Fruit fly (Drosophila melanogaster) whole organism, embryonic: ENCODE measurements around the gene CG33172.

Experiments used
- Adf1 ChIP-seq: fragments of 200-800 bp; sonication (Bioruptor generic); IDR thresholded peaks from 2 replicates; pipeline ENCODE4 v1.3.6; 2022; ENCODE audit warnings: missing biosample characterization, missing genetic modification characterization
- CG1024 ChIP-seq: fragments of 200-800 bp; sonication (Bioruptor generic); IDR thresholded peaks from 2 replicates; pipeline ENCODE4 v1.3.6; 2022; ENCODE audit warnings: missing biosample characterization, missing genetic modification characterization
- CG11085 ChIP-seq: fragments of 200-800 bp; sonication (Bioruptor generic); IDR thresholded peaks from 2 replicates; pipeline ENCODE4 v1.3.6; 2022; ENCODE audit warnings: missing biosample characterization, missing genetic modification characterization
- CG11504 ChIP-seq: fragments of 200-800 bp; sonication (Bioruptor generic); optimal IDR thresholded peaks from 3 replicates; lab custom pipeline; 2019; ENCODE audit warnings: missing biosample characterization, mild to moderate bottlenecking, missing genetic modification characterization, moderate library complexity
- CG13296 ChIP-seq: fragments of 200-800 bp; sonication (Bioruptor generic); optimal IDR thresholded peaks from 3 replicates; lab custom pipeline; 2018; ENCODE audit warnings: missing biosample characterization, mild to moderate bottlenecking, missing genetic modification characterization
- CG14667 ChIP-seq: fragments of 200-800 bp; sonication (Bioruptor generic); IDR thresholded peaks from 2 replicates; pipeline ENCODE4 v1.3.6; 2022; ENCODE audit warnings: missing biosample characterization, missing genetic modification characterization
- CG15073 ChIP-seq: fragments of 200-800 bp; sonication (Bioruptor generic); optimal IDR thresholded peaks from 2 replicates; lab custom pipeline; 2016; ENCODE audit warnings: missing biosample characterization, missing genetic modification characterization
- CG17385 ChIP-seq: fragments of 200-800 bp; sonication (Bioruptor generic); optimal IDR thresholded peaks from 3 replicates; lab custom pipeline; 2018; ENCODE audit warnings: missing biosample characterization, mild to moderate bottlenecking, missing genetic modification characterization
- CG2889 ChIP-seq: fragments of 200-800 bp; sonication (Bioruptor generic); IDR thresholded peaks from 3 replicates; pipeline ENCODE4 v1.3.6; 2022; ENCODE audit warnings: missing biosample characterization, missing genetic modification characterization
- CG31441 ChIP-seq: fragments of 200-800 bp; sonication (Bioruptor generic); IDR thresholded peaks from 2 replicates; pipeline ENCODE4 v1.3.6; 2022; ENCODE audit warnings: missing biosample characterization, missing genetic modification characterization
- CG3281 ChIP-seq: fragments of 200-800 bp; sonication (Bioruptor generic); optimal IDR thresholded peaks from 3 replicates; lab custom pipeline; 2017; ENCODE audit warnings: missing biosample characterization, mild to moderate bottlenecking, missing genetic modification characterization
- CG33213 ChIP-seq: fragments of 200-800 bp; sonication (Bioruptor generic); optimal IDR thresholded peaks from 3 replicates; lab custom pipeline; 2016; ENCODE audit warnings: missing biosample characterization, missing genetic modification characterization
- CG34422 ChIP-seq: fragments of 200-800 bp; sonication (Bioruptor generic); IDR thresholded peaks from 3 replicates; pipeline ENCODE4 v1.3.6; 2022; ENCODE audit warnings: missing biosample characterization, missing genetic modification characterization
- CG42726 ChIP-seq: fragments of 200-800 bp; sonication (Bioruptor generic); IDR thresholded peaks from 2 replicates; pipeline ENCODE4 v1.3.6; 2022; ENCODE audit warnings: missing biosample characterization, missing genetic modification characterization; ENCODE audit not compliant: partially characterized antibody
- Chrac-16 ChIP-seq: fragments of 200-800 bp; sonication (Bioruptor generic); optimal IDR thresholded peaks from 3 replicates; lab custom pipeline; 2016; ENCODE audit warnings: missing biosample characterization, missing genetic modification characterization
- Dad ChIP-seq: fragments of 200-800 bp; sonication (Bioruptor generic); optimal IDR thresholded peaks from 3 replicates; lab custom pipeline; 2016; ENCODE audit warnings: missing biosample characterization, missing genetic modification characterization
- Dfd ChIP-seq, 2 experiments: fragments of >200 bp; optimal IDR thresholded peaks; 2 replicates each; lab custom pipeline; 2017; ENCODE audit warnings: missing biosample characterization in 2 of 2, missing genetic modification characterization in 2 of 2
- Dll ChIP-seq: fragments of 200-800 bp; sonication (Bioruptor generic); IDR thresholded peaks from 4 replicates; pipeline ENCODE4 v1.3.6; 2022; ENCODE audit warnings: missing biosample characterization, missing genetic modification characterization; ENCODE audit not compliant: partially characterized antibody
- HmgZ ChIP-seq: fragments of 200-800 bp; sonication (Bioruptor generic); optimal IDR thresholded peaks from 2 replicates; lab custom pipeline; 2018; ENCODE audit warnings: missing biosample characterization, mild to moderate bottlenecking, missing genetic modification characterization
- Hsf ChIP-seq: fragments of 200-800 bp; sonication (Bioruptor generic); optimal IDR thresholded peaks from 3 replicates; lab custom pipeline; 2016; ENCODE audit warnings: missing biosample characterization, missing genetic modification characterization
- Lhr ChIP-seq: fragments of 200-800 bp; sonication (Bioruptor generic); optimal IDR thresholded peaks from 3 replicates; lab custom pipeline; 2017; ENCODE audit warnings: mild to moderate bottlenecking, missing biosample characterization, missing genetic modification reagents, missing genetic modification characterization
- Ravus ChIP-seq: fragments of 200-800 bp; sonication (Bioruptor generic); IDR thresholded peaks from 2 replicates; pipeline ENCODE4 v1.3.6; 2022; ENCODE audit warnings: missing biosample characterization, missing genetic modification characterization
- TFAM ChIP-seq: fragments of 200-800 bp; sonication (Bioruptor generic); optimal IDR thresholded peaks from 2 replicates; lab custom pipeline; 2017; ENCODE audit warnings: missing biosample characterization, missing genetic modification characterization, inconsistent platforms
- Tbp ChIP-seq: fragments of >200 bp; optimal IDR thresholded peaks from 2 replicates; lab custom pipeline; 2018; ENCODE audit warnings: missing biosample characterization, missing genetic modification characterization
- Xrp1 ChIP-seq: fragments of 200-800 bp; sonication (Bioruptor generic); IDR thresholded peaks from 2 replicates; pipeline ENCODE4 v1.3.6; 2022; ENCODE audit warnings: missing biosample characterization, missing genetic modification characterization
- ab ChIP-seq: fragments of 200-800 bp; sonication (Bioruptor generic); optimal IDR thresholded peaks from 2 replicates; lab custom pipeline; 2016; ENCODE audit warnings: missing biosample characterization, missing genetic modification characterization
- bsh ChIP-seq, 2 experiments: fragments of 200-800 bp; sonication (Bioruptor generic); optimal IDR thresholded peaks; 2 replicates each; lab custom pipeline; 2017 to 2018; ENCODE audit warnings: mild to moderate bottlenecking in 2 of 2, missing biosample characterization in 2 of 2, missing genetic modification characterization in 2 of 2, moderate library complexity in 1 of 2
- btn ChIP-seq: fragments of 200-800 bp; sonication (Bioruptor generic); optimal IDR thresholded peaks from 2 replicates; lab custom pipeline; 2016; ENCODE audit warnings: missing biosample characterization, missing genetic modification characterization
- cg ChIP-seq: fragments of 200-800 bp; sonication (Bioruptor generic); optimal IDR thresholded peaks from 3 replicates; lab custom pipeline; 2019; ENCODE audit warnings: missing biosample characterization, mild to moderate bottlenecking, missing genetic modification characterization, moderate library complexity
- dimm ChIP-seq: fragments of 200-800 bp; sonication (Bioruptor generic); IDR thresholded peaks from 2 replicates; pipeline ENCODE4 v1.3.6; 2022; ENCODE audit warnings: missing biosample characterization, missing genetic modification characterization
- eyg ChIP-seq: fragments of 200-800 bp; sonication (Bioruptor generic); optimal IDR thresholded peaks from 3 replicates; lab custom pipeline; 2016; ENCODE audit warnings: missing biosample characterization, missing genetic modification characterization
- fru ChIP-seq: fragments of >200 bp; optimal IDR thresholded peaks from 2 replicates; lab custom pipeline; 2017
- gem ChIP-seq: fragments of 200-800 bp; sonication (Bioruptor generic); optimal IDR thresholded peaks from 2 replicates; lab custom pipeline; 2019; ENCODE audit warnings: missing biosample characterization, mild to moderate bottlenecking, missing genetic modification characterization, moderate library complexity
- ham ChIP-seq: fragments of 200-800 bp; sonication (Bioruptor generic); IDR thresholded peaks from 2 replicates; pipeline ENCODE4 v1.3.6; 2022; ENCODE audit warnings: missing biosample characterization, missing genetic modification characterization
- hb ChIP-seq: fragments of 200-800 bp; sonication (Bioruptor generic); IDR thresholded peaks from 3 replicates; pipeline ENCODE4 v1.3.6; 2022; ENCODE audit warnings: missing biosample characterization, missing genetic modification characterization; ENCODE audit not compliant: partially characterized antibody
- hbn ChIP-seq: fragments of 200-800 bp; sonication (Bioruptor generic); IDR thresholded peaks from 2 replicates; pipeline ENCODE4 v1.3.6; 2022; ENCODE audit warnings: missing biosample characterization, missing genetic modification characterization; ENCODE audit not compliant: partially characterized antibody
- lov ChIP-seq, 2 experiments: fragments of 200-800 bp in 1 of 2; fragments of >200 bp in 1 of 2; sonication (Bioruptor generic) in 1 of 2; IDR thresholded peaks in 1 of 2; optimal IDR thresholded peaks in 1 of 2; 2 replicates in 1 of 2; 3 replicates in 1 of 2; pipeline versions ENCODE4 v1.3.6 to Lab custom; 2017 to 2022; ENCODE audit warnings: missing biosample characterization in 1 of 2, missing genetic modification characterization in 1 of 2
- oc ChIP-seq: fragments of 200-800 bp; sonication (Bioruptor generic); optimal IDR thresholded peaks from 2 replicates; lab custom pipeline; 2018; ENCODE audit warnings: missing biosample characterization, mild to moderate bottlenecking, missing genetic modification characterization, moderate library complexity
- pfk ChIP-seq: fragments of 200-800 bp; sonication (Bioruptor generic); optimal IDR thresholded peaks from 2 replicates; lab custom pipeline; 2018; ENCODE audit warnings: missing biosample characterization, mild to moderate bottlenecking, missing genetic modification characterization, moderate library complexity
- pita ChIP-seq: fragments of 200-800 bp; sonication (Bioruptor generic); optimal IDR thresholded peaks from 2 replicates; lab custom pipeline; 2017; ENCODE audit warnings: missing biosample characterization, mild to moderate bottlenecking, missing genetic modification characterization
- sens-2 ChIP-seq: fragments of 200-800 bp; sonication (Bioruptor generic); IDR thresholded peaks from 2 replicates; pipeline ENCODE4 v1.3.6; 2022; ENCODE audit warnings: missing biosample characterization, missing genetic modification characterization
- shn ChIP-seq: fragments of 200-800 bp; sonication (Bioruptor generic); optimal IDR thresholded peaks from 3 replicates; lab custom pipeline; 2016; ENCODE audit warnings: missing biosample characterization, missing genetic modification characterization
- so ChIP-seq: fragments of 200-800 bp; sonication (Bioruptor generic); IDR thresholded peaks from 3 replicates; pipeline ENCODE4 v1.3.6; 2022; ENCODE audit warnings: missing biosample characterization, missing genetic modification characterization
- sob ChIP-seq: fragments of 200-800 bp; sonication (Bioruptor generic); IDR thresholded peaks from 2 replicates; pipeline ENCODE4 v1.3.6; 2022; ENCODE audit warnings: missing biosample characterization, missing genetic modification characterization
- stwl ChIP-seq: fragments of 200-800 bp; sonication (Bioruptor generic); optimal IDR thresholded peaks from 3 replicates; lab custom pipeline; 2018; ENCODE audit warnings: missing biosample characterization, mild to moderate bottlenecking, missing genetic modification characterization, moderate library complexity
- tll ChIP-seq, 2 experiments: fragments of 200-800 bp in 1 of 2; fragments of >200 bp in 1 of 2; sonication (Bioruptor generic) in 1 of 2; optimal IDR thresholded peaks; 2 replicates each; lab custom pipeline; 2017 to 2019; ENCODE audit warnings: missing biosample characterization in 2 of 2, missing genetic modification characterization in 2 of 2, mild to moderate bottlenecking in 1 of 2, moderate library complexity in 1 of 2
- usp ChIP-seq: fragments of >200 bp; optimal IDR thresholded peaks from 2 replicates; lab custom pipeline; 2017; ENCODE audit warnings: missing biosample characterization, missing genetic modification characterization
- zen2 ChIP-seq: fragments of 200-800 bp; sonication (Bioruptor generic); IDR thresholded peaks from 3 replicates; pipeline ENCODE4 v1.3.6; 2022; ENCODE audit warnings: missing biosample characterization, missing genetic modification characterization; ENCODE audit not compliant: partially characterized antibody
- zf30C ChIP-seq: fragments of 200-800 bp; sonication (Bioruptor generic); optimal IDR thresholded peaks from 3 replicates; lab custom pipeline; 2018; ENCODE audit warnings: missing biosample characterization, mild to moderate bottlenecking, missing genetic modification characterization

CG33172 gene

dm6 chrX:15788235-15789187 lies 19.0 kb downstream of the CG33172 start, which contains the start of gene Rhp (continued):
- TF ChIP-seq Ravus (no peak), Hsf (GFP tag; lab: Kevin White, UChicago) (no peak), Dfd (GFP tag; optimal IDR thresholded peaks at IDR 0.05; lab: Kevin White, UChicago) (no peak), Dad (GFP tag; lab: Kevin White, UChicago) (no peak), tll (GFP tag; optimal IDR thresholded peaks at IDR 0.05; lab: Kevin White, UChicago) (no peak), CG13296 (GFP tag; lab: Kevin White, UChicago) (peak; percentile 77), ham (no peak), CG42726 (GFP tag; lab: Robert Waterston, UW) (no peak), CG34422 (GFP tag; lab: Robert Waterston, UW) (no peak), dimm (GFP tag; lab: Robert Waterston, UW) (no peak), TFAM (GFP tag; lab: Kevin White, UChicago) (no peak), Chrac-16 (GFP tag; lab: Kevin White, UChicago) (no peak), stwl (tag; lab: Kevin White, UChicago) (no peak), Tbp (GFP tag; lab: Kevin White, UChicago) (no peak), sob (GFP tag; lab: Robert Waterston, UW) (no peak), hbn (GFP tag; lab: Robert Waterston, UW) (no peak), bsh (GFP tag; optimal IDR thresholded peaks at IDR 0.05; lab: Kevin White, UChicago) (peak in 1 of 2 experiments; percentile 65), CG11504 (tag; lab: Kevin White, UChicago) (no peak), CG31441 (GFP tag; lab: Robert Waterston, UW) (no peak), CG15073 (GFP tag; lab: Kevin White, UChicago) (no peak), fru (no peak), Lhr (peak; percentile 24), oc (tag; lab: Kevin White, UChicago) (no peak), ab (GFP tag; lab: Kevin White, UChicago) (no peak), hb (GFP tag; lab: Robert Waterston, UW) (no peak), cg (GFP tag; lab: Kevin White, UChicago) (no peak), eyg (GFP tag; lab: Kevin White, UChicago) (no peak), pfk (GFP tag; lab: Kevin White, UChicago) (peak; percentile 23), btn (GFP tag; lab: Kevin White, UChicago) (no peak), Xrp1 (peak; percentile 40; the same call in 1 of the 2 replicates), zf30C (GFP tag; lab: Kevin White, UChicago) (no peak), CG3281 (GFP tag; lab: Kevin White, UChicago) (peak; percentile 16), Adf1 (no peak), sens-2 (no peak), pita (GFP tag; lab: Kevin White, UChicago) (no peak), CG1024 (no peak), usp (GFP tag; lab: Kevin White, UChicago) (no peak), gem (tag; lab: Kevin White, UChicago) (peak; percentile 68), CG33213 (GFP tag; lab: Kevin White, UChicago) (no peak), HmgZ (tag; lab: Kevin White, UChicago) (no peak), lov (optimal IDR thresholded peaks at IDR 0.05; lab: Kevin White, UChicago) (no peak), lov (GFP tag; IDR thresholded peaks at IDR 0.05; lab: Robert Waterston, UW) (no peak), CG17385 (GFP tag; lab: Kevin White, UChicago) (peak; percentile 44), so (GFP tag; lab: Robert Waterston, UW) (peak; percentile 38; the same call in 2 of the 3 replicates), CG14667 (no peak), zen2 (GFP tag; lab: Robert Waterston, UW) (no peak), shn (no peak), Dll (GFP tag; lab: Robert Waterston, UW) (no peak), CG11085 (GFP tag; lab: Robert Waterston, UW) (no peak), CG2889 (GFP tag; lab: Robert Waterston, UW) (no peak)
